Fruit fly (Drosophila melanogaster): Measurements from ENCODE around the gene CG42331.

Gene CG42331

DNA sequence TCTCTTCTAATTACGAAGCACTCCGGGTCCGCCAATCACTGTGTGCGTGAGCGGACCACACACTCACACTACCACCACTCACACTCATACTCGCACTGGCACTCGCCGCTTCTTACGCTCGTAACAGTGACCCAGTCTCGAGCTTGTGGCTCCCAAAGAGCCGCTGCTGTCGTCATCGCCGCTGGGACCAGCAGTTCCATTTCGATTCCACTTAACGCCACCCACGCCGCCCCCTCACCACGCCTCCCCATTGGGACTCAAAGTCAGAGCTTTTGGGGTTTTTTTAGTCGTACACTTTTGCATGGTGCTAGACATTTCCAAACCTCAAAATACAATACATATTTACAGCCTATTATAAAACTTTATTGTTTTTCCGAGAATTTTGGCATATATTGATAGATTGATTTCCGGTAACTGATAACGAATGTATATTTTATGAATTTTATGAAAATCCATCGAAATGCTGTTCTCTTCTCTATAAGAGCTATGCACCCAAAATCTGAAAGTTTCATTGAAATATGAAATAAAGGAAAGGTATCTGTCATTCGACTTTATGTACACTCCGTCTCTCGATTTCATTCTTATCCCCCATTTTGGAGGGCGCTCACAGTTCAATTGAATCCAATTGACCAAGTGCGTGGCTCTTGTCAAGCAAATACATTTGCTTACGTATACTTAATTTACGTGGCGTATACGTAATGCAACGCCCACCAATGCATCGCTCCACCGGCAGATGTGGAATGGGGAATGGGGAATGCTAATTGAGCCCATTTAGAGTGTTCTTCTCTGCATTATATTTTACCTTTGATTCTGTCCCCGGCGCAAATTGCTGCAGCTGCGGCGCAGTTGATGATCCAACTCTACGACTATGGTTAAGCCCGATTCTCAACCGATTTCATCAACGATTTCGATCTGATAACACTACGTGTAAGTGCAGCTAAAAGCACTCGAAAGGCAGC lies at the start of gene CG42331 (continued):
- TF ChIP-seq fd102C (GFP tag; optimal IDR thresholded peaks at IDR 0.05) (no peak), CG3163 (GFP tag; optimal IDR thresholded peaks at IDR 0.05) (peak; percentile 16), pita (GFP tag; optimal IDR thresholded peaks at IDR 0.05) (no peak), Oaz (GFP tag; IDR thresholded peaks at IDR 0.05) (no peak), nau (GFP tag; optimal IDR thresholded peaks at IDR 0.05) (peak; percentile 46), H2.0 (GFP tag; IDR thresholded peaks at IDR 0.05) (0 out of 2 replicates have a peak, but pooled peaks have one; percentile 31), CG7745 (tag; optimal IDR thresholded peaks at IDR 0.05) (no peak), CG10274 (GFP tag; optimal IDR thresholded peaks at IDR 0.05) (peak; percentile 52), CG2120 (GFP tag; optimal IDR thresholded peaks at IDR 0.05) (peak; percentile 78), pros (GFP tag; optimal IDR thresholded peaks at IDR 0.05) (no peak), Dbx (GFP tag; IDR thresholded peaks at IDR 0.05) (0 out of 3 replicates have a peak, but pooled peaks have one; percentile 20), CG11504 (tag; optimal IDR thresholded peaks at IDR 0.05) (peak; percentile 77), Dll (GFP tag; IDR thresholded peaks at IDR 0.05; ENCODE audit: partially characterized antibody) (no peak), HLH4C (GFP tag; IDR thresholded peaks at IDR 0.05; ENCODE audit: partially characterized antibody) (no peak), gt (GFP tag; IDR thresholded peaks at IDR 0.05) (no peak), CG1647 (GFP tag; optimal IDR thresholded peaks at IDR 0.05) (no peak), CG17568 (GFP tag; optimal IDR thresholded peaks at IDR 0.05) (peak; percentile 8), wdn (GFP tag; IDR thresholded peaks at IDR 0.05) (no peak), nmo (GFP tag; optimal IDR thresholded peaks at IDR 0.05) (peak; percentile 63), sc (optimal IDR thresholded peaks at IDR 0.05) (no peak), sc (GFP tag; optimal IDR thresholded peaks at IDR 0.05) (peak; percentile 8), Hr39 (optimal IDR thresholded peaks at IDR 0.05) (no peak), CG4328 (GFP tag; optimal IDR thresholded peaks at IDR 0.05) (peak; percentile 9), toy (GFP tag; IDR thresholded peaks at IDR 0.05) (no peak), Side (GFP tag; optimal IDR thresholded peaks at IDR 0.05) (peak; percentile 10), CG6272 (GFP tag; IDR thresholded peaks at IDR 0.05) (no peak), CG1233 (GFP tag; optimal IDR thresholded peaks at IDR 0.05) (peak; percentile 31), Atf-2 (GFP tag; optimal IDR thresholded peaks at IDR 0.05) (peak; percentile 53), CG8359 (GFP tag; optimal IDR thresholded peaks at IDR 0.05; ENCODE audit: borderline replicate concordance) (peak; percentile 7), CG31224 (GFP tag; IDR thresholded peaks at IDR 0.05) (no peak), CG9215 (GFP tag; IDR thresholded peaks at IDR 0.05) (no peak), CG3407 (GFP tag; optimal IDR thresholded peaks at IDR 0.05) (no peak), Myb (GFP tag; optimal IDR thresholded peaks at IDR 0.05) (peak; percentile 21), CG3838 (GFP tag; optimal IDR thresholded peaks at IDR 0.05) (no peak), CG3995 (GFP tag; optimal IDR thresholded peaks at IDR 0.05) (no peak), Bdp1 (GFP tag; optimal IDR thresholded peaks at IDR 0.05) (no peak), CG16813 (GFP tag; IDR thresholded peaks at IDR 0.05; ENCODE audit: partially characterized antibody) (no peak), CG13296 (GFP tag; optimal IDR thresholded peaks at IDR 0.05) (peak; percentile 47), CG1529 (GFP tag; optimal IDR thresholded peaks at IDR 0.05) (no peak), CG12769 (tag; optimal IDR thresholded peaks at IDR 0.05) (peak; percentile 76), CG15269 (tag; optimal IDR thresholded peaks at IDR 0.05) (peak; percentile 71), CG18011 (GFP tag; optimal IDR thresholded peaks at IDR 0.05) (no peak), cas (GFP tag; IDR thresholded peaks at IDR 0.05) (no peak), yki (optimal IDR thresholded peaks at IDR 0.05) (no peak), stc (GFP tag; IDR thresholded peaks at IDR 0.05) (peak; percentile 58), Mad (GFP tag; optimal IDR thresholded peaks at IDR 0.05) (no peak), Med (GFP tag) (peak; percentile 85), CG4707 (GFP tag; optimal IDR thresholded peaks at IDR 0.05) (no peak), Opbp (GFP tag; IDR thresholded peaks at IDR 0.05; ENCODE audit: partially characterized antibody) (no peak)
